Worm (Caenorhabditis elegans) whole organism, early embryonic: Measurements from ENCODE around the gene C13E3.1.

Experiments
- ama-1 ChIP-seq: fragments of 150-350 bp; optimal IDR thresholded peaks from 2 replicates; lab custom pipeline; 2014
- ceh-13 ChIP-seq: fragments of 200-800 bp; sonication (Bioruptor generic); optimal IDR thresholded peaks from 2 replicates; lab custom pipeline; 2018; ENCODE audit warnings: mild to moderate bottlenecking, missing genetic modification characterization, missing compliant biosample characterization
- ets-7 ChIP-seq: sonication (generic microtip); optimal IDR thresholded peaks from 2 replicates; lab custom pipeline; 2016; ENCODE audit warnings: missing genotype, missing genetic modification characterization, missing compliant biosample characterization
- hmbx-1 ChIP-seq: sonication (generic microtip); optimal IDR thresholded peaks from 2 replicates; lab custom pipeline; 2016; ENCODE audit warnings: mild to moderate bottlenecking, missing genetic modification characterization, missing compliant biosample characterization
- hmg-4 ChIP-seq: fragments of 200-800 bp; sonication (Bioruptor generic); optimal IDR thresholded peaks from 2 replicates; lab custom pipeline; 2018; ENCODE audit warnings: mild to moderate bottlenecking, missing genetic modification characterization, missing compliant biosample characterization
- scrt-1 ChIP-seq: fragments of 200-800 bp; sonication (Bioruptor generic); IDR thresholded peaks from 2 replicates; pipeline ENCODE4 v1.3.6; 2022; ENCODE audit warnings: missing genetic modification characterization, missing compliant biosample characterization
- tra-4 ChIP-seq: sonication (generic microtip); optimal IDR thresholded peaks from 2 replicates; lab custom pipeline; 2017; ENCODE audit warnings: missing genetic modification characterization, missing compliant biosample characterization

C13E3.1 gene

ce11 chrX:8945011-8945410, 52.1 kb downstream of the C13E3.1 start:
- no peak for TF ChIP-seq scrt-1 (GFP tag; lab: Robert Waterston, UW)
- TF ChIP-seq tra-4 (tag; lab: Kevin White, UChicago) = no peak
- TF ChIP-seq hmg-4 (GFP tag; lab: Kevin White, UChicago) = no peak
- TF ChIP-seq hmbx-1 (tag; lab: Kevin White, UChicago) = no peak
- TF ChIP-seq ama-1 (lab: Kevin White, UChicago) = no peak
- TF ChIP-seq ets-7 (tag; lab: Kevin White, UChicago) = no peak
- TF ChIP-seq ceh-13 = no peak
